Worm (Caenorhabditis elegans) whole organism, young adult: Measurements from ENCODE around the gene alh-8.
A peak's percentile ranks its signal among the peaks of the same experiment; 100 is the strongest.

ENCODE experiments used
- B0261.1 ChIP-seq: sonication (generic microtip); optimal IDR thresholded peaks from 2 replicates; lab custom pipeline; 2016; ENCODE audit warnings: mild to moderate bottlenecking, missing genetic modification characterization, moderate library complexity, missing compliant biosample characterization
- D2030.7 ChIP-seq: fragments of 200-800 bp; sonication (Bioruptor generic); IDR thresholded peaks from 2 replicates; pipeline ENCODE4 v1.3.6; 2022; ENCODE audit warnings: missing genetic modification reagents, missing genetic modification characterization, missing compliant biosample characterization
- F23B12.7 ChIP-seq: sonication (generic microtip); optimal IDR thresholded peaks from 2 replicates; lab custom pipeline; 2017; ENCODE audit warnings: missing genetic modification characterization, mild to moderate bottlenecking, missing compliant biosample characterization, antibody characterized with exemption, moderate library complexity; ENCODE audit not compliant: insufficient read depth
- F33H1.4 ChIP-seq: fragments of 200-800 bp; sonication (Bioruptor generic); IDR thresholded peaks from 2 replicates; pipeline ENCODE4 v1.3.6; 2022; ENCODE audit warnings: missing genetic modification reagents, missing genetic modification characterization, missing compliant biosample characterization
- F52B5.7 ChIP-seq: sonication (generic microtip); optimal IDR thresholded peaks from 2 replicates; lab custom pipeline; 2016; ENCODE audit warnings: mild to moderate bottlenecking, missing genetic modification characterization, missing compliant biosample characterization
- K11D2.4 ChIP-seq: fragments of 200-800 bp; sonication (Bioruptor generic); IDR thresholded peaks from 2 replicates; pipeline ENCODE4 v1.3.6; 2022; ENCODE audit warnings: missing genetic modification reagents, missing genetic modification characterization, missing compliant biosample characterization
- K12H6.12 ChIP-seq: fragments of 200-800 bp; sonication (Bioruptor generic); optimal IDR thresholded peaks from 2 replicates; lab custom pipeline; 2018; ENCODE audit warnings: mild to moderate bottlenecking, missing genetic modification characterization, missing compliant biosample characterization
- T07F8.4 ChIP-seq: sonication (generic microtip); optimal IDR thresholded peaks from 2 replicates; lab custom pipeline; 2016; ENCODE audit warnings: mild to moderate bottlenecking, missing genetic modification characterization, moderate library complexity, missing compliant biosample characterization
- Y53F4B.3 ChIP-seq: fragments of 200-800 bp; sonication (Bioruptor generic); IDR thresholded peaks from 2 replicates; pipeline ENCODE4 v1.3.6; 2022; ENCODE audit warnings: missing genetic modification reagents, missing genetic modification characterization, missing compliant biosample characterization
- Y53G8AR.9 ChIP-seq: fragments of 200-800 bp; sonication (Bioruptor generic); conservative IDR thresholded peaks from 2 replicates; pipeline ENCODE4 v1.3.6; 2022; ENCODE audit warnings: missing genetic modification reagents, missing genetic modification characterization, missing compliant biosample characterization
- akir-1 ChIP-seq: fragments of 200-800 bp; sonication (Bioruptor generic); optimal IDR thresholded peaks from 2 replicates; lab custom pipeline; 2018; ENCODE audit warnings: mild to moderate bottlenecking, missing genetic modification characterization, moderate library complexity, missing compliant biosample characterization
- ama-1 ChIP-seq, 3 experiments: fragments of 150-350 bp in 1 of 3; sonication (generic microtip) in 2 of 3; optimal IDR thresholded peaks; 2 replicates each; lab custom pipeline; 2014 to 2018; ENCODE audit warnings: missing biosample characterization in 2 of 3, missing genetic modification characterization in 2 of 3, missing genetic modification reagents in 2 of 3
- athp-1 ChIP-seq: sonication (generic microtip); optimal IDR thresholded peaks from 2 replicates; lab custom pipeline; 2017; ENCODE audit warnings: mild to moderate bottlenecking, missing genetic modification characterization, missing compliant biosample characterization
- attf-6 ChIP-seq: fragments of 200-800 bp; sonication (Bioruptor generic); IDR thresholded peaks from 2 replicates; pipeline ENCODE4 v1.3.6; 2022; ENCODE audit warnings: missing genetic modification reagents, missing genetic modification characterization, missing compliant biosample characterization
- bed-1 ChIP-seq: fragments of 200-800 bp; sonication (Bioruptor generic); IDR thresholded peaks from 2 replicates; pipeline ENCODE4 v1.3.6; 2022; ENCODE audit warnings: missing genetic modification reagents, missing genetic modification characterization, missing compliant biosample characterization
- bed-2 ChIP-seq: fragments of 200-800 bp; sonication (Bioruptor generic); IDR thresholded peaks from 2 replicates; pipeline ENCODE4 v1.3.6; 2022; ENCODE audit warnings: missing genetic modification reagents, missing genetic modification characterization, missing compliant biosample characterization
- cebp-1 ChIP-seq, 2 experiments: fragments of 200-800 bp in 1 of 2; sonication (Bioruptor generic) in 1 of 2; sonication (generic microtip) in 1 of 2; IDR thresholded peaks in 1 of 2; optimal IDR thresholded peaks in 1 of 2; 2 replicates each; pipeline versions ENCODE4 v1.3.6 to Lab custom; 2017 to 2022; ENCODE audit warnings: missing compliant biosample characterization in 2 of 2, missing genetic modification characterization in 2 of 2, mild to moderate bottlenecking in 1 of 2, missing genetic modification reagents in 1 of 2, moderate library complexity in 1 of 2
- ceh-58 ChIP-seq: fragments of 200-800 bp; sonication (Bioruptor generic); IDR thresholded peaks from 2 replicates; pipeline ENCODE4 v1.3.6; 2022; ENCODE audit warnings: missing genetic modification characterization, missing compliant biosample characterization
- ceh-91 ChIP-seq: fragments of 200-800 bp; sonication (Bioruptor generic); IDR thresholded peaks from 2 replicates; pipeline ENCODE4 v1.3.6; 2022; ENCODE audit warnings: missing genetic modification reagents, missing genetic modification characterization, missing compliant biosample characterization
- chd-7 ChIP-seq: sonication (generic microtip); optimal IDR thresholded peaks from 2 replicates; lab custom pipeline; 2016; ENCODE audit warnings: mild to moderate bottlenecking, missing genetic modification characterization, moderate library complexity, missing compliant biosample characterization
- dox-1 ChIP-seq: fragments of 200-800 bp; sonication (Bioruptor generic); IDR thresholded peaks from 2 replicates; pipeline ENCODE4 v1.3.6; 2022; ENCODE audit warnings: missing genetic modification reagents, missing genetic modification characterization, missing compliant biosample characterization
- dpl-1 ChIP-seq: fragments of 150-350 bp; optimal IDR thresholded peaks from 2 replicates; lab custom pipeline; 2014; ENCODE audit warnings: missing biosample characterization, missing genetic modification reagents, missing genetic modification characterization
- efl-1 ChIP-seq: fragments of 150-350 bp; optimal IDR thresholded peaks from 2 replicates; lab custom pipeline; 2014; ENCODE audit warnings: missing biosample characterization, missing genetic modification reagents, missing genetic modification characterization
- egrh-3 ChIP-seq: fragments of 200-800 bp; sonication (Bioruptor generic); IDR thresholded peaks from 2 replicates; pipeline ENCODE4 v1.3.6; 2022; ENCODE audit warnings: missing genetic modification reagents, missing genetic modification characterization, missing compliant biosample characterization
- ets-4 ChIP-seq: fragments of 200-800 bp; sonication (Bioruptor generic); optimal IDR thresholded peaks from 2 replicates; lab custom pipeline; 2018; ENCODE audit warnings: mild to moderate bottlenecking, missing genetic modification characterization, missing compliant biosample characterization
- fkh-3 ChIP-seq: sonication (generic microtip); optimal IDR thresholded peaks from 2 replicates; lab custom pipeline; 2016; ENCODE audit warnings: mild to moderate bottlenecking, missing genetic modification characterization, missing compliant biosample characterization
- gei-17 ChIP-seq: fragments of 200-800 bp; sonication (Bioruptor generic); optimal IDR thresholded peaks from 2 replicates; lab custom pipeline; 2018; ENCODE audit warnings: mild to moderate bottlenecking, missing genetic modification characterization, missing compliant biosample characterization
- him-1 ChIP-seq: sonication (generic microtip); optimal IDR thresholded peaks from 2 replicates; lab custom pipeline; 2016; ENCODE audit warnings: missing genotype, missing genetic modification reagents, missing genetic modification characterization, missing compliant biosample characterization
- hlh-12 ChIP-seq: sonication (generic microtip); optimal IDR thresholded peaks from 2 replicates; lab custom pipeline; 2016; ENCODE audit warnings: missing genetic modification characterization, missing compliant biosample characterization
- lin-26 ChIP-seq: fragments of 200-800 bp; sonication (Bioruptor generic); IDR thresholded peaks from 2 replicates; pipeline ENCODE4 v1.3.6; 2022; ENCODE audit warnings: missing genetic modification reagents, missing genetic modification characterization, missing compliant biosample characterization
- lin-35 ChIP-seq, 3 experiments: fragments of 150-350 bp in 2 of 3; sonication (generic microtip) in 1 of 3; optimal IDR thresholded peaks; 2 replicates each; lab custom pipeline; 2014 to 2018; ENCODE audit warnings: missing biosample characterization in 3 of 3, missing genetic modification characterization in 3 of 3, missing genetic modification reagents in 3 of 3
- lin-40 ChIP-seq: sonication (generic microtip); optimal IDR thresholded peaks from 2 replicates; lab custom pipeline; 2016; ENCODE audit warnings: missing genetic modification characterization, mild to moderate bottlenecking, missing compliant biosample characterization, missing genotype, missing genetic modification reagents
- lsl-1 ChIP-seq: fragments of 200-800 bp; sonication (Bioruptor generic); optimal IDR thresholded peaks from 2 replicates; lab custom pipeline; 2018; ENCODE audit warnings: mild to moderate bottlenecking, missing genetic modification characterization, moderate library complexity, missing compliant biosample characterization
- lsy-27 ChIP-seq: sonication (generic microtip); optimal IDR thresholded peaks from 2 replicates; lab custom pipeline; 2017; ENCODE audit warnings: missing genetic modification characterization, mild to moderate bottlenecking, missing compliant biosample characterization, antibody characterized with exemption, missing genotype, borderline replicate concordance; ENCODE audit not compliant: insufficient read depth
- madf-6 ChIP-seq: fragments of 200-800 bp; sonication (Bioruptor generic); IDR thresholded peaks from 2 replicates; pipeline ENCODE4 v1.3.6; 2022; ENCODE audit warnings: missing genetic modification reagents, missing genetic modification characterization, missing compliant biosample characterization
- mcd-1 ChIP-seq: fragments of 200-800 bp; sonication (Bioruptor generic); IDR thresholded peaks from 2 replicates; pipeline ENCODE4 v1.3.6; 2022; ENCODE audit warnings: missing genetic modification reagents, missing genetic modification characterization, missing compliant biosample characterization
- mel-28 ChIP-seq: sonication (generic microtip); optimal IDR thresholded peaks from 2 replicates; lab custom pipeline; 2016; ENCODE audit warnings: borderline replicate concordance, mild to moderate bottlenecking, missing genetic modification characterization, missing compliant biosample characterization
- nhr-120 ChIP-seq: fragments of 200-800 bp; sonication (Bioruptor generic); IDR thresholded peaks from 2 replicates; pipeline ENCODE4 v1.3.6; 2022; ENCODE audit warnings: missing genetic modification characterization, missing compliant biosample characterization
- rec-8 ChIP-seq, 2 experiments: sonication (generic microtip); optimal IDR thresholded peaks; 2 replicates each; lab custom pipeline; 2016; ENCODE audit warnings: mild to moderate bottlenecking in 2 of 2, missing genetic modification characterization in 2 of 2, missing genetic modification reagents in 2 of 2, missing genotype in 2 of 2, missing biosample characterization in 1 of 2, missing compliant biosample characterization in 1 of 2, moderate library complexity in 1 of 2
- repo-1 ChIP-seq: sonication (generic microtip); optimal IDR thresholded peaks from 2 replicates; lab custom pipeline; 2017; ENCODE audit warnings: mild to moderate bottlenecking, missing genetic modification characterization, missing compliant biosample characterization
- sea-2 ChIP-seq: fragments of 200-800 bp; sonication (Bioruptor generic); IDR thresholded peaks from 2 replicates; pipeline ENCODE4 v1.3.6; 2022; ENCODE audit warnings: missing genetic modification characterization, missing compliant biosample characterization
- snpc-3.4 ChIP-seq: sonication (generic microtip); optimal IDR thresholded peaks from 2 replicates; lab custom pipeline; 2017; ENCODE audit warnings: missing genetic modification characterization, mild to moderate bottlenecking, missing compliant biosample characterization, antibody characterized with exemption, moderate library complexity, missing genotype, missing genetic modification reagents
- unc-130 ChIP-seq: sonication (generic microtip); optimal IDR thresholded peaks from 2 replicates; lab custom pipeline; 2016; ENCODE audit warnings: missing genetic modification reagents, missing genetic modification characterization, missing compliant biosample characterization
- zfh-2 ChIP-seq: fragments of 200-800 bp; sonication (Bioruptor generic); conservative IDR thresholded peaks from 2 replicates; pipeline ENCODE4 v1.3.6; 2022; ENCODE audit warnings: missing genetic modification reagents, missing genetic modification characterization, missing compliant biosample characterization
- ztf-18 ChIP-seq: sonication (generic microtip); optimal IDR thresholded peaks from 2 replicates; lab custom pipeline; 2016; ENCODE audit warnings: missing genotype, mild to moderate bottlenecking, missing genetic modification characterization, missing compliant biosample characterization
- ztf-22 ChIP-seq: fragments of 200-800 bp; sonication (Bioruptor generic); optimal IDR thresholded peaks from 2 replicates; lab custom pipeline; 2018; ENCODE audit warnings: mild to moderate bottlenecking, missing genetic modification characterization, moderate library complexity, missing compliant biosample characterization
- ztf-6 ChIP-seq: fragments of 200-800 bp; sonication (Bioruptor generic); IDR thresholded peaks from 2 replicates; pipeline ENCODE4 v1.3.6; 2022; ENCODE audit warnings: missing genetic modification reagents, missing genetic modification characterization, missing compliant biosample characterization

alh-8 gene

DNA sequence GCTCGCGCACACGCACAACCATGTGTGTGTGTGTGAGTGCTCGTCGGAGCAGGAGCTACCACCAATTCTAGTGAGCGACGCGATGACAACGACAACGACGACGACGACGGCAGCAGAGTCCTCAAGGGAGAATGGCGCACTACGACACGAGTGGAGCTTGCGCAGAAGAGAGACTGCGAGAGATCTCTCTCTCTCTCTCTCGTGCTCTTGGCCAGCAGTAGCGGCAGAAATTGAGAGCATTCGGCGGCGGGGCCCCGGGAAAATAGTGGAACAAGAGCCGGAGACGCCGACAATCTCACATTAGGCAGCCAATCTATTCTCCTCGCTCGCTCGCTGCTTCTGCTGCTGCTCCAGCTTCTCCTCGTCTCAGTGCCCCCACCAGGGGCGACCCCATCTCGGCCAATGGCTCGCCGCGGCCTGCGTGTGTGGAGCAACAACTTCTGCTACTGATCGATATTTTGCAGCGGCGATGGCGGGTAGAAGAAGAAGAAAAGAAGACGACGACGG is 18.0 kb downstream of the alh-8 start (continued):
- TF ChIP-seq madf-6 (GFP tag; lab: Robert Waterston, UW) (no peak), efl-1 (GFP tag; lab: Kevin White, UChicago) (no peak), ztf-22 (GFP tag; lab: Kevin White, UChicago) (no peak), hlh-12 (tag; lab: Kevin White, UChicago) (no peak), fkh-3 (tag; lab: Kevin White, UChicago) (no peak), him-1 (tag; lab: Kevin White, UChicago) (no peak), akir-1 (GFP tag; lab: Kevin White, UChicago) (no peak), mel-28 (no peak), ama-1 (optimal IDR thresholded peaks at IDR 0.05; lab: Kevin White, UChicago) (no peak), ama-1 (GFP tag; optimal IDR thresholded peaks at IDR 0.05; lab: Kevin White, UChicago) (no peak), egrh-3 (peak; percentile 94), ztf-18 (no peak), snpc-3.4 (no peak), bed-2 (GFP tag; lab: Robert Waterston, UW) (peak; percentile 23; the same call in 1 of the 2 replicates), lsy-27 (no peak), unc-130 (GFP tag; lab: Kevin White, UChicago) (no peak), dox-1 (GFP tag; lab: Robert Waterston, UW) (peak; percentile 37; the same call in 1 of the 2 replicates), F23B12.7 (tag; lab: Kevin White, UChicago) (no peak), F33H1.4 (no peak), D2030.7 (GFP tag; lab: Robert Waterston, UW) (no peak), zfh-2 (GFP tag; lab: Robert Waterston, UW) (peak; percentile 99), K11D2.4 (GFP tag; lab: Robert Waterston, UW) (0 out of 2 replicates have a peak, but pooled peaks have one; percentile 37), B0261.1 (tag; lab: Kevin White, UChicago) (no peak), F52B5.7 (peak; percentile 60), nhr-120 (GFP tag; lab: Robert Waterston, UW) (no peak), attf-6 (GFP tag; lab: Robert Waterston, UW) (no peak), cebp-1 (GFP tag; IDR thresholded peaks at IDR 0.05; lab: Robert Waterston, UW) (no peak), cebp-1 (tag; optimal IDR thresholded peaks at IDR 0.05; lab: Kevin White, UChicago) (peak; percentile 69), lin-40 (tag; lab: Kevin White, UChicago) (peak; percentile 66), lin-35 (GFP tag; optimal IDR thresholded peaks at IDR 0.05; lab: Kevin White, UChicago) (peak in 1 of 3 experiments; percentile 41), mcd-1 (peak; percentile 52; the same call in 1 of the 2 replicates), bed-1 (GFP tag; lab: Robert Waterston, UW) (no peak), lsl-1 (GFP tag; lab: Kevin White, UChicago) (no peak), rec-8 (tag; optimal IDR thresholded peaks at IDR 0.05; lab: Kevin White, UChicago) (no peak), Y53G8AR.9 (GFP tag; lab: Robert Waterston, UW) (no peak), ceh-91 (no peak), repo-1 (peak; percentile 52), lin-26 (GFP tag; lab: Robert Waterston, UW) (0 out of 2 replicates have a peak, but pooled peaks have one; percentile 44), Y53F4B.3 (no peak), T07F8.4 (tag; lab: Kevin White, UChicago) (peak; percentile 10), athp-1 (peak; percentile 36), ets-4 (GFP tag; lab: Kevin White, UChicago) (no peak), gei-17 (GFP tag; lab: Kevin White, UChicago) (peak; percentile 33), chd-7 (tag; lab: Kevin White, UChicago) (peak; percentile 40), dpl-1 (GFP tag; lab: Kevin White, UChicago) (no peak), ztf-6 (GFP tag; lab: Robert Waterston, UW) (no peak), K12H6.12 (tag; lab: Kevin White, UChicago) (peak; percentile 78), sea-2 (GFP tag; lab: Robert Waterston, UW) (no peak), ceh-58 (GFP tag; lab: Robert Waterston, UW) (no peak)
